Fruit fly (Drosophila melanogaster) whole organism, wandering third instar larva: ENCODE data around the gene CG11737.
A peak's percentile ranks its signal among the peaks of the same experiment; 100 is the strongest.

Experiments used
- CG9705 ChIP-seq: fragments of 200-800 bp; sonication (Bioruptor generic); optimal IDR thresholded peaks from 2 replicates; lab custom pipeline; 2018; ENCODE audit warnings: missing biosample characterization, mild to moderate bottlenecking, missing genetic modification characterization
- CrebA ChIP-seq: fragments of 200-800 bp; sonication (Bioruptor generic); optimal IDR thresholded peaks from 2 replicates; lab custom pipeline; 2016; ENCODE audit warnings: missing biosample characterization, mild to moderate bottlenecking, missing genetic modification characterization, borderline replicate concordance
- Dfd ChIP-seq: fragments of >200 bp; optimal IDR thresholded peaks from 2 replicates; lab custom pipeline; 2017; ENCODE audit warnings: missing biosample characterization, missing genetic modification characterization
- Dif ChIP-seq: fragments of 200-275, 200-300 bp; sonication (Bioruptor generic); optimal IDR thresholded peaks from 2 replicates; lab custom pipeline; 2018; ENCODE audit warnings: missing biosample characterization, missing genetic modification characterization; ENCODE audit not compliant: partially characterized antibody
- GATAd ChIP-seq: sonication (Bioruptor generic); optimal IDR thresholded peaks from 2 replicates; lab custom pipeline; 2016; ENCODE audit warnings: missing biosample characterization, missing genetic modification characterization
- HLH106 ChIP-seq: fragments of 200-800 bp; optimal IDR thresholded peaks from 3 replicates; lab custom pipeline; 2019; ENCODE audit warnings: missing biosample characterization, mild to moderate bottlenecking, missing genetic modification characterization, moderate library complexity
- Hnf4 ChIP-seq: fragments of 200-800 bp; sonication (Bioruptor generic); optimal IDR thresholded peaks from 2 replicates; lab custom pipeline; 2016; ENCODE audit warnings: missing biosample characterization, mild to moderate bottlenecking, missing genetic modification characterization
- Hr78 ChIP-seq: fragments of >200 bp; optimal IDR thresholded peaks from 2 replicates; lab custom pipeline; 2017; ENCODE audit warnings: missing biosample characterization, missing genetic modification characterization
- Hr83 ChIP-seq: fragments of 200-300 bp; sonication (Bioruptor generic); optimal IDR thresholded peaks from 2 replicates; lab custom pipeline; 2016; ENCODE audit warnings: missing biosample characterization, mild to moderate bottlenecking, missing genetic modification characterization, moderate library complexity; ENCODE audit not compliant: poor library complexity, severe bottlenecking
- Jra ChIP-seq: sonication (Bioruptor generic); optimal IDR thresholded peaks from 2 replicates; lab custom pipeline; 2016; ENCODE audit warnings: missing biosample characterization, missing genetic modification characterization
- Mio ChIP-seq: sonication (Bioruptor generic); optimal IDR thresholded peaks from 2 replicates; lab custom pipeline; 2016; ENCODE audit warnings: missing biosample characterization, missing genetic modification characterization
- Myc ChIP-seq: fragments of >200 bp; optimal IDR thresholded peaks from 2 replicates; lab custom pipeline; 2017
- N ChIP-seq: fragments of >200 bp; optimal IDR thresholded peaks from 2 replicates; lab custom pipeline; 2018; ENCODE audit warnings: missing biosample characterization, missing external identifiers, missing genetic modification characterization
- OdsH ChIP-seq: fragments of 200-800 bp; sonication (Bioruptor generic); optimal IDR thresholded peaks from 2 replicates; lab custom pipeline; 2016; ENCODE audit warnings: missing biosample characterization, mild to moderate bottlenecking, missing genetic modification characterization
- Rel ChIP-seq, 2 experiments: fragments of 200-800 bp; sonication (Bioruptor generic) in 1 of 2; optimal IDR thresholded peaks; 2 replicates in 1 of 2; 3 replicates in 1 of 2; lab custom pipeline; 2016 to 2019; ENCODE audit warnings: mild to moderate bottlenecking in 2 of 2, missing biosample characterization in 2 of 2, missing genetic modification characterization in 2 of 2, moderate library complexity in 1 of 2
- Sp1 ChIP-seq: fragments of 200-800 bp; sonication (Bioruptor generic); optimal IDR thresholded peaks from 3 replicates; lab custom pipeline; 2019; ENCODE audit warnings: missing biosample characterization, mild to moderate bottlenecking, missing genetic modification characterization, moderate library complexity
- Vsx2 ChIP-seq: fragments of 200-300, 225-300 bp; sonication (Bioruptor generic); optimal IDR thresholded peaks from 2 replicates; lab custom pipeline; 2018; ENCODE audit warnings: missing biosample characterization, missing genetic modification characterization; ENCODE audit not compliant: partially characterized antibody
- br ChIP-seq: fragments of 200-800 bp; sonication (Bioruptor generic); optimal IDR thresholded peaks from 2 replicates; lab custom pipeline; 2016; ENCODE audit warnings: missing biosample characterization, missing genetic modification characterization
- dl ChIP-seq, 2 experiments: fragments of 175-275, 200-275 bp in 1 of 2; fragments of 200-275 bp in 1 of 2; sonication (Bioruptor generic); optimal IDR thresholded peaks; lab custom pipeline; 2018; ENCODE audit warnings: mild to moderate bottlenecking in 2 of 2, missing biosample characterization in 2 of 2, missing genetic modification characterization in 2 of 2, moderate library complexity in 2 of 2; ENCODE audit not compliant: partially characterized antibody in 2 of 2, insufficient read depth in 1 of 2
- dmrt93B ChIP-seq: fragments of 200-800 bp; sonication (Bioruptor generic); optimal IDR thresholded peaks from 2 replicates; lab custom pipeline; 2018; ENCODE audit warnings: missing biosample characterization, mild to moderate bottlenecking, missing genetic modification characterization
- ey ChIP-seq: fragments of 200-800 bp; sonication (Bioruptor generic); optimal IDR thresholded peaks from 2 replicates; lab custom pipeline; 2016; ENCODE audit warnings: missing biosample characterization, missing genetic modification characterization
- foxo ChIP-seq, 2 experiments: fragments of 200-800 bp; sonication (Bioruptor generic); optimal IDR thresholded peaks; 2 replicates in 1 of 2; 3 replicates in 1 of 2; lab custom pipeline; 2016 to 2017; ENCODE audit warnings: missing biosample characterization in 2 of 2, missing genetic modification characterization in 2 of 2
- fru ChIP-seq: fragments of 200-800 bp; sonication (Bioruptor generic); optimal IDR thresholded peaks from 3 replicates; lab custom pipeline; 2016; ENCODE audit warnings: missing biosample characterization, mild to moderate bottlenecking, missing genetic modification characterization
- h ChIP-seq: fragments of 200-800 bp; sonication (Bioruptor generic); optimal IDR thresholded peaks from 3 replicates; lab custom pipeline; 2016; ENCODE audit warnings: missing biosample characterization, mild to moderate bottlenecking, missing genetic modification characterization
- psq ChIP-seq: fragments of 200-800 bp; sonication (Bioruptor generic); optimal IDR thresholded peaks from 3 replicates; lab custom pipeline; 2017; ENCODE audit warnings: missing biosample characterization, mild to moderate bottlenecking, missing genetic modification characterization, moderate library complexity
- rgr ChIP-seq: fragments of 200-800 bp; sonication (Bioruptor generic); optimal IDR thresholded peaks from 3 replicates; lab custom pipeline; 2016; ENCODE audit warnings: missing biosample characterization, mild to moderate bottlenecking, missing genetic modification characterization
- sage ChIP-seq: fragments of 200-800 bp; sonication (Bioruptor generic); optimal IDR thresholded peaks from 2 replicates; lab custom pipeline; 2016; ENCODE audit warnings: missing biosample characterization, mild to moderate bottlenecking, missing genetic modification characterization
- tai ChIP-seq: sonication (Bioruptor generic); optimal IDR thresholded peaks from 2 replicates; lab custom pipeline; 2016; ENCODE audit warnings: missing biosample characterization, missing genetic modification characterization
- woc ChIP-seq: sonication (Bioruptor generic); optimal IDR thresholded peaks from 2 replicates; lab custom pipeline; 2016; ENCODE audit warnings: missing biosample characterization, mild to moderate bottlenecking, missing genetic modification characterization

Gene CG11737

DNA sequence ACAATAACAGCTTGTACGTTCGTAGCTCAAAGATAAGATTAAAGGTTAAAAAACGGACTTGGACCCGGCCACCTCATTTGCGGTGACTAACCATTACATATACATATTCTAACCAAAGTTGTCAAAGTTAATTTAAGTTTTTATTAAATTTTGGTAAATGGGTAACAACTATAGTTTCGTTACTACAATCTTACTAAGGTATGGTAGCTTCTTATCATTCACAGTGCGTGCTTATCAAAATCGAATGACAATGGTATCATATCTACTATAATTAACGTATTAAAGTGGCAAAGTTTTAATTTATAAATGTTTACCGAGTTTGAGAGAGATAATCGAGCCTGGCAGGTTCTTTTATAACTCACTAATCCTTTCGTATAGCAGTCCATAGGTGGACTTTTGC, 1.5 kb downstream of the CG11737 start:
- TF ChIP-seq Hnf4 (GFP tag; lab: Kevin White, UChicago) (no peak), Myc (lab: Kevin White, UChicago) (no peak), woc (GFP tag; lab: Kevin White, UChicago) (no peak), h (GFP tag; lab: Kevin White, UChicago) (no peak), Jra (GFP tag; lab: Kevin White, UChicago) (no peak), fru (no peak), Sp1 (GFP tag; lab: Kevin White, UChicago) (no peak), Hr83 (no peak), CrebA (no peak), Dfd (GFP tag; lab: Kevin White, UChicago) (no peak), dmrt93B (GFP tag; lab: Kevin White, UChicago) (no peak), N (no peak), CG9705 (no peak), Vsx2 (no peak)

DNA sequence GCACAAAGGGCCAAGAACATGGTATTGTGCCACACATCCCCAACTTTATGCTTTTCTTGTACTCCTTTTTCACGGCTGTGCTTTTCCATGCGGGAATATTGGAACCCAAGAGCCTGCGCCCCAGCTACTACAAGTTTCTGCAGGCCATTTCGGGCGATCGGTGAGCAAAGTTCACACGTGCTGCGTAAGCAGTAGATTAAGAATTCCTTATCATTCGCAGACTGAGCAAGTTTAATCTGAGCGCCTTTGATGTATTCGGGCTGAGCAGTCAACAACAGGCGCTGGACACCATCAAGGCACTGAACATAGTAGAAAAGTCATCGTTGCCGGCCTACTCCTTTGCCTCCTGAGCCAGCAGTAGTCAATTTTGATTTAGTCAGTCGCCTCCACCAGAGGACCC, 3.1 kb downstream of the CG11737 start:
- TF ChIP-seq Jra (GFP tag; lab: Kevin White, UChicago) (no peak), N (no peak), tai (GFP tag; lab: Kevin White, UChicago) (no peak), Rel (GFP tag; optimal IDR thresholded peaks at IDR 0.05; lab: Kevin White, UChicago) (no peak), Rel (tag; optimal IDR thresholded peaks at IDR 0.05; lab: Kevin White, UChicago) (no peak), GATAd (no peak), ey (GFP tag; lab: Kevin White, UChicago) (no peak)

DNA sequence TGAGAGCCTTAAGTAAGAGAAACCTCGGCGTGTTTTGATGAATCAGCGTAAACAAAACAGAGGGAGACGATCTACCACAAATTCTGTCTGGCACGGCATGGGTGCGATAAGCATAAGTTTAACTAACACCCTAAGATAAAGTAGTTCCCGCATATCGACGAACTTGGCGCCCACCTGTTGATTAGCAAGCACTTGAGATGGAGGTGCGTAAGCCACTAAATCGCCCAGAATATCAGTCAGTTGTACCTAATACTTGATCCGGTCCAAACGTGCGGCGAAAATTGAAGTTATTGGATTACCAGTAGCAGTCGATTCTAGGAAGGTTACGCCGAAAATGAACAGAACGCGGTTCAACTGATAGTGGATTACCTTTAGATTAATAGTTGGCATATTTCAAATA, 3.8 kb downstream of the CG11737 start, which contains the start of gene CG31454:
TSS of gene CG31454 (plus strand) at position 160 of the 400 bp plus-strand sequence.
- TF ChIP-seq dmrt93B (GFP tag; lab: Kevin White, UChicago) (no peak), Dif (GFP tag; lab: Kevin White, UChicago) (no peak), Jra (GFP tag; lab: Kevin White, UChicago) (no peak), sage (GFP tag; lab: Kevin White, UChicago) (no peak), dl (GFP tag; optimal IDR thresholded peaks at IDR 0.05; lab: Kevin White, UChicago; ENCODE audit: insufficient read depth in 1 of 2, partially characterized antibody in 2 of 2) (no peak), Dfd (GFP tag; lab: Kevin White, UChicago) (no peak), ey (GFP tag; lab: Kevin White, UChicago) (no peak), CG9705 (no peak), fru (no peak), rgr (GFP tag; lab: Kevin White, UChicago) (no peak), HLH106 (tag; lab: Kevin White, UChicago) (no peak), psq (GFP tag; lab: Kevin White, UChicago) (no peak), Hr78 (GFP tag; lab: Kevin White, UChicago) (no peak), CrebA (no peak), Mio (GFP tag; lab: Kevin White, UChicago) (no peak), GATAd (no peak)

DNA sequence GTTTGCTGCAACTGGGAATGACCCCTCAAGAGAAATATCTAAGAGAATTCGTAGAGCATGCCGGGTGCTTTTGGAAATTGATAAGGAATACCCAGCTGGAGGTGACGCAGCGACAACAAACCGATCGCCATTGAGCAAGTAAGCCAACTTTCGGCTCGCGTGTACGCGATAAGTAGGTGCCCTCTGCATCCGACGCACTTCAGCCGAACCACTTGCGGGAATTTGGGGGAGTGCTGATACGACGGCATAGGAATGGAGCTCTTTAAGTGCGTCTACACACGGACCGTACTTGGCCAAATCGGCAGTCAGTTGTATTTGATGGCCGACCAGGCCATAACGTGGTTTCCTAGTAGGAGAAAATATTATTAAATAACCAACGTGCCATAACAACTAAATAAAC, 6.0 kb downstream of the CG11737 start, which contains the start of gene CG31259:
TSS of gene CG31259 (plus strand) at position 277 of the 400 bp plus-strand sequence.
- TF ChIP-seq CrebA (no peak), rgr (GFP tag; lab: Kevin White, UChicago) (no peak), Rel (GFP tag; optimal IDR thresholded peaks at IDR 0.05; lab: Kevin White, UChicago) (no peak), Rel (tag; optimal IDR thresholded peaks at IDR 0.05; lab: Kevin White, UChicago) (peak; percentile 9), h (GFP tag; lab: Kevin White, UChicago) (peak; percentile 75), Myc (lab: Kevin White, UChicago) (no peak)

DNA sequence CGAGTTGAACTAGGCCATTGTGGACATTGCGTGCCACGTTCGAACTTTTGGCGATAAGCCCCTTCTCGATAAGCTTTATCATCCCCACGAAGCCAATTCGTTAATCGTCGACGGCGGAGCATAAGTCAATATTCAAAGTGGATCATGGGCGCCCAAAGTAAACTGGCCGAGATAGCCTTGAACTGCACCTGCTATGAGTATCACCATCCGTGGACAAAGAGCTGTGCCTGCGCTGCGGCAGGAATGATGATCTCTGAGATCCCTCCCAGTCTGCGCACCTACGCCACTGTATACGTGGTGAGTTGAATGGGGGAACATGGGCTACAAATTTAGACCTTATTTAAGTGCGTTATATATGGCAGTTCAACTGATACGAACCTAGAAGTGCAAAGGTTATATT, 6.6 kb downstream of the CG11737 start:
- TF ChIP-seq OdsH (GFP tag; lab: Kevin White, UChicago) (peak; percentile 42), Hr83 (peak; percentile 39), fru (peak; percentile 7), rgr (GFP tag; lab: Kevin White, UChicago) (peak; percentile 55), ey (GFP tag; lab: Kevin White, UChicago) (peak; percentile 55), br (GFP tag; lab: Kevin White, UChicago) (peak; percentile 39), Hnf4 (GFP tag; lab: Kevin White, UChicago) (peak; percentile 38), woc (GFP tag; lab: Kevin White, UChicago) (no peak), foxo (GFP tag; optimal IDR thresholded peaks at IDR 0.05; lab: Kevin White, UChicago) (peak in 1 of 2 experiments; percentile 41), h (GFP tag; lab: Kevin White, UChicago) (peak; percentile 48), Dfd (GFP tag; lab: Kevin White, UChicago) (no peak)
